Worm (Caenorhabditis elegans): ENCODE data around the gene clec-180.
A peak's percentile ranks its signal among the peaks of the same experiment; 100 is the strongest.

Gene clec-180

DNA sequence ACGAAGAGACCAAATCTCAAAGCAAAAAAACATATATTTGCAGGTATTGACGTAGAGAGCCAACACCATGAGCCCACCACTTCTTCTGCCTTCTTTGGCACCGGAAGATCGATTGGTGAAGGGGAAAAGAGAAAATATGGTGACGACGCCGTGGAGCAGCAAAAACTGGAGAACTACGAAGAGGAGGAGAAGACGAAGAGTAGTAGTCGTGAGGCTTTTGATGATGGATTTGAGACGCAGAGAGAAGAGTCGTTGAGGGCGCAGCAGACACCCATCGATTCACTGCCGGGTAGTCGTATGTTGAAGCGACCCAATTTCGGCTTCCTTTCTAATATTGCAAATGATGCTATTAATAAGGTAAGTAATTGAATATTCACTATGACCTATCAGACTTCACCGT lies 42.7 kb downstream of the clec-180 start:
- TF ChIP-seq snpc-4 (tag; optimal IDR thresholded peaks at IDR 0.05) = no peak
- TF ChIP-seq hmg-1.1 (GFP tag; IDR thresholded peaks at IDR 0.05) = peak; percentile 40; the same call in 1 of the 2 replicates
- TF ChIP-seq unc-62 (GFP tag; optimal IDR thresholded peaks at IDR 0.05 in 1 of 2) = peak in 1 of 2 experiments; percentile 75
- TF ChIP-seq unc-62 (tag; optimal IDR thresholded peaks at IDR 0.05) = no peak

DNA sequence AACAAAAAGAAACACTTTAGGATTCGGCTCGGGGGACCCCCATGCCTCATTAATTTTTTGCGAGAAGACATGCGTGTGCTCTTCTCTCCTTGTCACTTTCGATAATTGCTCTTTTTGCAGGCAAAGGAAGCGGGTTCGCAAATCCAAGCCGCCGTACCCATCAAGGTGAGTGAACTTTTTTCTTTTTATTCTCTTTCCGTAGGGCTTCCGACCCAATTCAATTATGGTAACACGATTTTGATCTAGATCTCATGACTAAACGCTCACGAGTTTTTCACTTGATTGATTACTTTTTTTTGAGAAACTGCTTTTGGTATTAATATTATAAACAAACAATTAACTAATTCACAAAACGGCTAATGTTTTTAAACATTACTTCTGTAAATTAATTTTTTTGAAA lies 43.8 kb downstream of the clec-180 start:
- peak; percentile 48 for TF ChIP-seq ces-1 (GFP tag; optimal IDR thresholded peaks at IDR 0.05)
- peak; percentile 15 for TF ChIP-seq hlh-30 (tag; optimal IDR thresholded peaks at IDR 0.05; ENCODE audit: insufficient read depth)
- no peak for TF ChIP-seq cey-2 (tag; optimal IDR thresholded peaks at IDR 0.05; ENCODE audit: borderline replicate concordance, insufficient read depth)
- TF ChIP-seq ceh-28 (tag; optimal IDR thresholded peaks at IDR 0.05) = no peak
- peak; percentile 27 for TF ChIP-seq fkh-10 (GFP tag; optimal IDR thresholded peaks at IDR 0.05)
- TF ChIP-seq unc-62 (GFP tag; optimal IDR thresholded peaks at IDR 0.05 in 1 of 2) = no peak
- no peak for TF ChIP-seq unc-62 (tag; optimal IDR thresholded peaks at IDR 0.05)

DNA sequence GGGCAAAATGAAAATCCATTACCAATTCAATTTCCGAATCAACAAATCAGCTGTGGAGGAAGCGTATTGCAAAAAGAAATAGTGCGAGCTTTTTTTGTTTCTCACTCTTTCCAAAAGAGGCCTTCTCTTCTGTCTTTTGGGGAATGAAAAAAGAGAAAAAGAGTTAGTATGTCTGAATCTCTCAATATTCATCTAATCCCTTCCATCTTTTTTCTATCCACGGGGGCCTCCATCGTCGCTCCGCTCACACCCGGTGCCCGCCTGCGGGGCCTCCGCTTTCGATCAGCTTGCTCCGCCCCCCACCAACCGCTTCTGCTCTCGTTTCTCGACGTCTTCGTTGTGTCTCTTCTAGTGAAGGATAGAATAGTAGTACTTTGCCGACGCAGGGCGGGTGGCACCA lies 50.6 kb downstream of the clec-180 start:
- peak; percentile 20 for TF ChIP-seq mes-2 (tag; optimal IDR thresholded peaks at IDR 0.05; ENCODE audit: poor library complexity, severe bottlenecking)
- peak; percentile 3 for TF ChIP-seq mep-1 (tag; optimal IDR thresholded peaks at IDR 0.05)
- peak; percentile 4 for TF ChIP-seq hlh-11 (tag; optimal IDR thresholded peaks at IDR 0.05)
- peak in 1 of 2 experiments; percentile 23 for TF ChIP-seq lsy-2 (tag; optimal IDR thresholded peaks at IDR 0.05)
- TF ChIP-seq mdl-1 (tag; optimal IDR thresholded peaks at IDR 0.05) = peak in 1 of 2 experiments; percentile 25
- peak; percentile 47; the same call in 1 of the 2 replicates for TF ChIP-seq ctbp-1 (GFP tag; IDR thresholded peaks at IDR 0.05)
- TF ChIP-seq set-16 (GFP tag; IDR thresholded peaks at IDR 0.05) = peak; percentile 93
- TF ChIP-seq zip-11 (GFP tag; IDR thresholded peaks at IDR 0.05) = no peak
- TF ChIP-seq hmg-1.1 (GFP tag; IDR thresholded peaks at IDR 0.05) = peak; percentile 69
- 0 out of 2 replicates have a peak, but pooled peaks have one; percentile 36 for TF ChIP-seq dmd-8 (GFP tag; IDR thresholded peaks at IDR 0.05)
- no peak for TF ChIP-seq lin-1 (GFP tag; IDR thresholded peaks at IDR 0.05)
- TF ChIP-seq skn-1 (tag; optimal IDR thresholded peaks at IDR 0.05) = no peak
- TF ChIP-seq lim-7 (GFP tag; IDR thresholded peaks at IDR 0.05) = no peak
- TF ChIP-seq egl-43 (GFP tag; IDR thresholded peaks at IDR 0.05) = peak; percentile 67; the same call in 1 of the 2 replicates
- TF ChIP-seq snpc-4 (tag; optimal IDR thresholded peaks at IDR 0.05) = no peak
- TF ChIP-seq fkh-10 (GFP tag; optimal IDR thresholded peaks at IDR 0.05) = peak; percentile 25
- peak; percentile 36 for TF ChIP-seq rbr-2 (tag; optimal IDR thresholded peaks at IDR 0.05)

DNA sequence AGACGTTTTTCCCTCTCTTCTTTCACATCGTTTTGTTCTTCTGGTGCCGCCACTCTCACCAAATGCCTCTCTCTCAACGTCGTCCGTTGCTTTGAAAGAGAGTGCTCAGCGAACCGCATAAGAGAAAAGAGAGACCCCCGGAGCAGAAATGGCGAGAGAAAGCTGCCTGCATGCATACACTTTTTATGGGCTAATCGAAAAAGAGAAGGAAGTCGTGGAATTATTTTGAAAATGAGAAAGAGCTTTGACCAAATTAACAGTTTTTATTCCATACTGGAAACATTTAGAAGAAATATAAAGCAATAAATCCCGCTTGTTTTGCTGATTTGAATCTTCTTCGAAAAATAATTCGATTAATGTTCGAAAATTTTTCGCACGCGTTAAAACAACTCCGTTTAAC lies 51.8 kb downstream of the clec-180 start:
- TF ChIP-seq hif-1 (tag; optimal IDR thresholded peaks at IDR 0.05) (no peak), unc-62 (GFP tag; optimal IDR thresholded peaks at IDR 0.05 in 1 of 2) (peak in 1 of 2 experiments; percentile 82), unc-62 (tag; optimal IDR thresholded peaks at IDR 0.05) (no peak), aha-1 (tag) (peak; percentile 7), mes-2 (tag; optimal IDR thresholded peaks at IDR 0.05; ENCODE audit: poor library complexity, severe bottlenecking) (peak; percentile 26)

DNA sequence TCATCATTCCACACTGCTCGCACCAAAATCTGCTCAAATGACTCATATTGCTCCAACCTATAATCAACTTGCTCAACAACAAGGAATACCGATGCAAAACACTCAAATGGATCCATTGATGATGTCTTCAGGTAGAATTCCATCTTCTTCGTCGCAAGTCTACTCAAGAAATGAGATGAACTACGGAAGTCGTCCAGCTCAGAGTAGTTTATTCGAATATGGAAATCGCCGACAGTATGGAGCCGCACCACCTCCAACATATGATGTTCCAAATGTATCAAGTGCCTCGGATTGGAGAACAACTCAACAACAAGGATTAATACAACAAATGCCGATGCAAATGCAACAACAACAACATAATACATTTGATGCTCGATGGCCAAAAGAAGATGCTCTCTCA lies 54.4 kb downstream of the clec-180 start:
- peak in 1 of 2 experiments; percentile 95 for TF ChIP-seq unc-62 (GFP tag; optimal IDR thresholded peaks at IDR 0.05 in 1 of 2)
- no peak for TF ChIP-seq unc-62 (tag; optimal IDR thresholded peaks at IDR 0.05)
- TF ChIP-seq skn-1 (tag; optimal IDR thresholded peaks at IDR 0.05) = no peak
- no peak for TF ChIP-seq pha-4 (GFP tag; IDR thresholded peaks at IDR 0.05)
- TF ChIP-seq pha-4 (tag; optimal IDR thresholded peaks at IDR 0.05) = no peak
- no peak for TF ChIP-seq ceh-62 (tag; optimal IDR thresholded peaks at IDR 0.05)

All from whole organism, L4 larva.